Worm (Caenorhabditis elegans) whole organism, L4 larva: Measurements from ENCODE around the gene zip-9.

Source experiments
- F26F4.8 ChIP-seq: fragments of 200-800 bp; sonication (Bioruptor generic); conservative IDR thresholded peaks from 2 replicates; pipeline ENCODE4 v1.3.6; 2022; ENCODE audit warnings: missing genetic modification characterization, missing compliant biosample characterization
- R02D3.7 ChIP-seq: fragments of 150-350 bp; sonication (generic microtip); optimal IDR thresholded peaks from 3 replicates; lab custom pipeline; 2014; ENCODE audit warnings: missing biosample characterization, missing genetic modification characterization
- T26A8.4 ChIP-seq: fragments of 200-800 bp; sonication (Bioruptor generic); IDR thresholded peaks from 2 replicates; pipeline ENCODE4 v1.3.6; 2022; ENCODE audit warnings: missing genetic modification characterization, missing compliant biosample characterization
- Y48G9A.11 ChIP-seq: fragments of 200-800 bp; sonication (Bioruptor generic); IDR thresholded peaks from 2 replicates; pipeline ENCODE4 v1.3.6; 2022; ENCODE audit warnings: missing genetic modification reagents, missing genetic modification characterization, missing compliant biosample characterization
- Y75B8A.6 ChIP-seq: fragments of 200-800 bp; sonication (Bioruptor generic); IDR thresholded peaks from 2 replicates; pipeline ENCODE4 v1.3.6; 2022; ENCODE audit warnings: missing genetic modification reagents, missing genetic modification characterization, missing compliant biosample characterization
- ZK546.5 ChIP-seq, 2 experiments: sonication (generic microtip); optimal IDR thresholded peaks; 2 replicates each; lab custom pipeline; 2017; ENCODE audit warnings: missing biosample characterization in 2 of 2, missing genetic modification characterization in 2 of 2
- arid-1 ChIP-seq: fragments of 200-800 bp; sonication (Bioruptor generic); conservative IDR thresholded peaks from 2 replicates; pipeline ENCODE4 v1.3.6; 2022; ENCODE audit warnings: missing genetic modification reagents, missing genetic modification characterization, missing compliant biosample characterization
- attf-4 ChIP-seq: sonication (generic microtip); optimal IDR thresholded peaks from 3 replicates; lab custom pipeline; 2017; ENCODE audit warnings: missing biosample characterization, missing genetic modification characterization
- ceh-32 ChIP-seq: sonication (generic microtip); optimal IDR thresholded peaks from 2 replicates; lab custom pipeline; 2016; ENCODE audit warnings: mild to moderate bottlenecking, missing genetic modification characterization, missing compliant biosample characterization; ENCODE audit not compliant: poor library complexity
- ceh-44 ChIP-seq: fragments of 200-800 bp; sonication (Bioruptor generic); IDR thresholded peaks from 2 replicates; pipeline ENCODE4 v1.3.6; 2022; ENCODE audit warnings: missing genetic modification reagents, missing genetic modification characterization, missing compliant biosample characterization
- ceh-62 ChIP-seq: sonication (generic microtip); optimal IDR thresholded peaks from 2 replicates; lab custom pipeline; 2017; ENCODE audit warnings: missing biosample characterization, missing genetic modification characterization
- ceh-82 ChIP-seq: sonication (generic microtip); optimal IDR thresholded peaks from 2 replicates; lab custom pipeline; 2017; ENCODE audit warnings: missing biosample characterization, missing genetic modification characterization
- daf-12 ChIP-seq: fragments of 150-350 bp; optimal IDR thresholded peaks from 2 replicates; lab custom pipeline; 2014; ENCODE audit warnings: missing biosample characterization, missing genetic modification reagents, missing genetic modification characterization
- daf-16 ChIP-seq, 3 experiments: sonication (generic microtip); optimal IDR thresholded peaks; 2 replicates each; lab custom pipeline; 2016 to 2017; ENCODE audit warnings: missing genetic modification characterization in 3 of 3, missing genetic modification reagents in 3 of 3, mild to moderate bottlenecking in 2 of 3, missing compliant biosample characterization in 2 of 3, missing biosample characterization in 1 of 3, moderate library complexity in 1 of 3
- daf-19 ChIP-seq: fragments of 200-800 bp; sonication (Bioruptor generic); conservative IDR thresholded peaks from 2 replicates; pipeline ENCODE4 v1.3.6; 2022; ENCODE audit warnings: missing genetic modification characterization, missing compliant biosample characterization
- daf-8 ChIP-seq: fragments of 200-800 bp; sonication (Bioruptor generic); IDR thresholded peaks from 2 replicates; pipeline ENCODE4 v1.3.6; 2022; ENCODE audit warnings: missing genetic modification characterization, missing compliant biosample characterization
- dmd-6 ChIP-seq: fragments of 200-800 bp; sonication (Bioruptor generic); IDR thresholded peaks from 2 replicates; pipeline ENCODE4 v1.3.6; 2022; ENCODE audit warnings: missing genetic modification reagents, missing genetic modification characterization, missing compliant biosample characterization
- dve-1 ChIP-seq: sonication (generic microtip); optimal IDR thresholded peaks from 2 replicates; lab custom pipeline; 2017; ENCODE audit warnings: antibody characterized with exemption, mild to moderate bottlenecking, missing genetic modification characterization, missing compliant biosample characterization; ENCODE audit not compliant: insufficient read depth
- egl-27 ChIP-seq: sonication (generic microtip); optimal IDR thresholded peaks from 3 replicates; lab custom pipeline; 2017; ENCODE audit warnings: missing biosample characterization, missing genetic modification reagents, missing genetic modification characterization
- fkh-10 ChIP-seq: fragments of 150-350 bp; optimal IDR thresholded peaks from 2 replicates; lab custom pipeline; 2014; ENCODE audit warnings: missing biosample characterization, missing genetic modification reagents, missing genetic modification characterization
- gei-8 ChIP-seq: fragments of 200-800 bp; sonication (Bioruptor generic); optimal IDR thresholded peaks from 2 replicates; lab custom pipeline; 2018; ENCODE audit warnings: mild to moderate bottlenecking, missing genetic modification characterization, missing compliant biosample characterization
- hif-1 ChIP-seq, 2 experiments: sonication (generic microtip); optimal IDR thresholded peaks; 2 replicates each; lab custom pipeline; 2016 to 2017; ENCODE audit warnings: missing compliant biosample characterization in 2 of 2, missing genetic modification characterization in 2 of 2, missing genetic modification reagents in 2 of 2, missing genotype in 2 of 2, mild to moderate bottlenecking in 1 of 2
- hlh-30 ChIP-seq: sonication (generic microtip); optimal IDR thresholded peaks from 2 replicates; lab custom pipeline; 2017; ENCODE audit warnings: antibody characterized with exemption, mild to moderate bottlenecking, missing genetic modification characterization, missing compliant biosample characterization; ENCODE audit not compliant: insufficient read depth
- hmg-1.1 ChIP-seq: fragments of 200-800 bp; sonication (Bioruptor generic); IDR thresholded peaks from 2 replicates; pipeline ENCODE4 v1.3.6; 2022; ENCODE audit warnings: missing genetic modification reagents, missing genetic modification characterization, missing compliant biosample characterization
- jun-1 ChIP-seq: fragments of 150-350 bp; optimal IDR thresholded peaks from 2 replicates; lab custom pipeline; 2014; ENCODE audit warnings: missing biosample characterization, missing genetic modification reagents, missing genetic modification characterization
- lin-38 ChIP-seq: fragments of 200-800 bp; sonication (Bioruptor generic); IDR thresholded peaks from 2 replicates; pipeline ENCODE4 v1.3.6; 2022; ENCODE audit warnings: missing genetic modification reagents, missing genetic modification characterization, missing compliant biosample characterization
- lin-39 ChIP-seq: fragments of 150-350 bp; optimal IDR thresholded peaks from 2 replicates; lab custom pipeline; 2014; ENCODE audit warnings: missing biosample characterization, missing genetic modification reagents, missing genetic modification characterization
- lsy-2 ChIP-seq, 2 experiments: fragments of 150-350 bp in 1 of 2; sonication (generic microtip) in 1 of 2; optimal IDR thresholded peaks; 2 replicates each; lab custom pipeline; 2014 to 2017; ENCODE audit warnings: missing biosample characterization in 2 of 2, missing genetic modification characterization in 2 of 2
- mdt-29 ChIP-seq: fragments of 200-800 bp; sonication (Bioruptor generic); IDR thresholded peaks from 2 replicates; pipeline ENCODE4 v1.3.6; 2022; ENCODE audit warnings: missing genetic modification reagents, missing genetic modification characterization, missing compliant biosample characterization
- mep-1 ChIP-seq: fragments of 150-350 bp; sonication (generic microtip); optimal IDR thresholded peaks from 3 replicates; lab custom pipeline; 2014; ENCODE audit warnings: missing biosample characterization, missing genetic modification characterization
- nhr-102 ChIP-seq: sonication (generic microtip); optimal IDR thresholded peaks from 2 replicates; lab custom pipeline; 2016; ENCODE audit warnings: mild to moderate bottlenecking, missing genetic modification characterization, moderate library complexity, missing compliant biosample characterization
- nhr-11 ChIP-seq: fragments of 150-350 bp; optimal IDR thresholded peaks from 2 replicates; lab custom pipeline; 2014; ENCODE audit warnings: missing biosample characterization, missing genetic modification characterization
- nhr-111 ChIP-seq: fragments of 200-800 bp; sonication (Bioruptor generic); optimal IDR thresholded peaks from 2 replicates; lab custom pipeline; 2018; ENCODE audit warnings: mild to moderate bottlenecking, missing genetic modification characterization, missing compliant biosample characterization
- nhr-28 ChIP-seq: fragments of 150-350 bp; optimal IDR thresholded peaks from 2 replicates; lab custom pipeline; 2014; ENCODE audit warnings: missing biosample characterization, missing genetic modification characterization
- nhr-41 ChIP-seq: fragments of 200-800 bp; sonication (Bioruptor generic); IDR thresholded peaks from 2 replicates; pipeline ENCODE4 v1.3.6; 2022; ENCODE audit warnings: missing genetic modification reagents, missing genetic modification characterization, missing compliant biosample characterization
- nhr-42 ChIP-seq: fragments of 200-800 bp; sonication (Bioruptor generic); IDR thresholded peaks from 2 replicates; pipeline ENCODE4 v1.3.6; 2022; ENCODE audit warnings: missing genetic modification characterization, missing compliant biosample characterization
- pha-4 ChIP-seq, 2 experiments: fragments of 150-350 bp in 1 of 2; fragments of 200-800 bp in 1 of 2; sonication (Bioruptor generic) in 1 of 2; IDR thresholded peaks in 1 of 2; optimal IDR thresholded peaks in 1 of 2; 2 replicates each; pipeline versions ENCODE4 v1.3.6 to Lab custom; 2014 to 2022; ENCODE audit warnings: missing genetic modification characterization in 2 of 2, missing genetic modification reagents in 2 of 2, missing biosample characterization in 1 of 2, missing compliant biosample characterization in 1 of 2
- pqm-1 ChIP-seq: sonication (generic microtip); optimal IDR thresholded peaks from 2 replicates; lab custom pipeline; 2017; ENCODE audit warnings: missing biosample characterization, missing genetic modification characterization
- saeg-2 ChIP-seq: fragments of 200-800 bp; sonication (Bioruptor generic); IDR thresholded peaks from 2 replicates; pipeline ENCODE4 v1.3.6; 2022; ENCODE audit warnings: missing genetic modification reagents, missing genetic modification characterization, missing compliant biosample characterization
- sdz-12 ChIP-seq: fragments of 200-800 bp; sonication (Bioruptor generic); optimal IDR thresholded peaks from 2 replicates; lab custom pipeline; 2018; ENCODE audit warnings: mild to moderate bottlenecking, missing genetic modification characterization, missing compliant biosample characterization
- snpc-1.2 ChIP-seq: fragments of 200-800 bp; sonication (Bioruptor generic); IDR thresholded peaks from 2 replicates; pipeline ENCODE4 v1.3.6; 2022; ENCODE audit warnings: missing genetic modification reagents, missing genetic modification characterization, missing compliant biosample characterization
- snpc-4 ChIP-seq: fragments of 150-350 bp; optimal IDR thresholded peaks from 2 replicates; lab custom pipeline; 2014; ENCODE audit warnings: missing biosample characterization, missing genetic modification characterization
- unc-130 ChIP-seq: sonication (generic microtip); optimal IDR thresholded peaks from 2 replicates; lab custom pipeline; 2016; ENCODE audit warnings: missing genetic modification reagents, missing genetic modification characterization, missing compliant biosample characterization
- unc-62 ChIP-seq, 3 experiments: fragments of 150-350 bp in 1 of 3; sonication (generic microtip); optimal IDR thresholded peaks in 2 of 3; peaks in 1 of 3; 1 replicate in 1 of 3; 2 replicates in 2 of 3; lab custom pipeline; 2014 to 2017; ENCODE audit warnings: missing biosample characterization in 3 of 3, missing genetic modification characterization in 3 of 3, missing genetic modification reagents in 3 of 3, missing genotype in 1 of 3
- vab-7 ChIP-seq: fragments of 200-800 bp; sonication (Bioruptor generic); IDR thresholded peaks from 2 replicates; pipeline ENCODE4 v1.3.6; 2022; ENCODE audit warnings: missing genetic modification reagents, missing genetic modification characterization, missing compliant biosample characterization
- zag-1 ChIP-seq: fragments of 150-350 bp; optimal IDR thresholded peaks from 2 replicates; lab custom pipeline; 2014; ENCODE audit warnings: missing biosample characterization, missing genetic modification characterization
- zip-11 ChIP-seq: fragments of 200-800 bp; sonication (Bioruptor generic); IDR thresholded peaks from 2 replicates; pipeline ENCODE4 v1.3.6; 2022; ENCODE audit warnings: missing genetic modification characterization, missing compliant biosample characterization
- ztf-11 ChIP-seq: fragments of 150-350 bp; optimal IDR thresholded peaks from 2 replicates; lab custom pipeline; 2014; ENCODE audit warnings: missing biosample characterization, missing genetic modification characterization
- ztf-7 ChIP-seq: fragments of 150-350 bp; optimal IDR thresholded peaks from 2 replicates; lab custom pipeline; 2014; ENCODE audit warnings: missing biosample characterization, missing genetic modification characterization

The zip-9 gene

ce11 chrV:10897172-10897571 is 45.1 kb upstream of the zip-9 start (continued):
- TF ChIP-seq zip-11 (GFP tag; lab: Robert Waterston, UW) (0 out of 2 replicates have a peak, but pooled peaks have one; percentile 12), arid-1 (GFP tag; lab: Robert Waterston, UW) (peak; percentile 96), nhr-11 (tag; lab: Kevin White, UChicago) (peak; percentile 98), Y48G9A.11 (GFP tag; lab: Robert Waterston, UW) (peak; percentile 93), nhr-102 (tag; lab: Kevin White, UChicago) (peak; percentile 98), mdt-29 (GFP tag; lab: Robert Waterston, UW) (peak; percentile 97), unc-62 (GFP tag; optimal IDR thresholded peaks at IDR 0.05 in 1 of 2; lab: Kevin White, UChicago) (peak in 1 of 2 experiments; percentile 99), unc-62 (tag; optimal IDR thresholded peaks at IDR 0.05; lab: Kevin White, UChicago) (peak; percentile 80), nhr-42 (peak; percentile 97), lin-39 (no peak), ztf-7 (tag; lab: Kevin White, UChicago) (peak; percentile 92), daf-12 (no peak), dmd-6 (GFP tag; lab: Robert Waterston, UW) (peak; percentile 99), vab-7 (GFP tag; lab: Robert Waterston, UW) (peak; percentile 88), ceh-44 (GFP tag; lab: Robert Waterston, UW) (peak; percentile 88), hmg-1.1 (GFP tag; lab: Robert Waterston, UW) (peak; percentile 95), fkh-10 (GFP tag; lab: Kevin White, UChicago) (peak; percentile 95), ztf-11 (peak; percentile 22), snpc-4 (peak; percentile 8), hif-1 (tag; optimal IDR thresholded peaks at IDR 0.05; lab: Kevin White, UChicago) (peak; percentile 67 to 94), daf-16 (GFP tag; optimal IDR thresholded peaks at IDR 0.05; lab: Kevin White, UChicago) (peak; percentile 93 to 95), daf-16 (tag; optimal IDR thresholded peaks at IDR 0.05; lab: Kevin White, UChicago) (peak; percentile 81), attf-4 (peak; percentile 39), sdz-12 (GFP tag; lab: Kevin White, UChicago) (peak; percentile 93), ceh-62 (tag; lab: Kevin White, UChicago) (no peak), ceh-32 (peak; percentile 87), ceh-82 (tag; lab: Kevin White, UChicago) (no peak), daf-19 (GFP tag; lab: Robert Waterston, UW) (peak; percentile 88; the same call in 1 of the 2 replicates), R02D3.7 (tag; lab: Kevin White, UChicago) (peak; percentile 1), T26A8.4 (GFP tag; lab: Robert Waterston, UW) (peak; percentile 98), nhr-111 (GFP tag; lab: Kevin White, UChicago) (no peak), saeg-2 (GFP tag; lab: Robert Waterston, UW) (peak; percentile 98), dve-1 (tag; lab: Kevin White, UChicago) (peak; percentile 99), mep-1 (tag; lab: Kevin White, UChicago) (peak; percentile 99), Y75B8A.6 (GFP tag; lab: Robert Waterston, UW) (peak; percentile 98), pha-4 (GFP tag; IDR thresholded peaks at IDR 0.05; lab: Robert Waterston, UW) (peak; percentile 98), pha-4 (tag; optimal IDR thresholded peaks at IDR 0.05; lab: Kevin White, UChicago) (peak; percentile 99), F26F4.8 (GFP tag; lab: Robert Waterston, UW) (no peak), pqm-1 (tag; lab: Kevin White, UChicago) (peak; percentile 87), zag-1 (peak; percentile 84), ZK546.5 (tag; optimal IDR thresholded peaks at IDR 0.05; lab: Kevin White, UChicago) (peak; percentile 97 to 100), jun-1 (peak; percentile 93), nhr-41 (GFP tag; lab: Robert Waterston, UW) (peak; percentile 97), hlh-30 (peak; percentile 94), unc-130 (GFP tag; lab: Kevin White, UChicago) (peak; percentile 97), gei-8 (GFP tag; lab: Kevin White, UChicago) (peak; percentile 49), daf-8 (GFP tag; lab: Robert Waterston, UW) (no peak), egl-27 (peak; percentile 12), snpc-1.2 (GFP tag; lab: Robert Waterston, UW) (no peak; the same call in 1 of the 2 replicates), lsy-2 (tag; optimal IDR thresholded peaks at IDR 0.05; lab: Kevin White, UChicago) (peak; percentile 93 to 98), lin-38 (GFP tag; lab: Robert Waterston, UW) (peak; percentile 98), nhr-28 (tag; lab: Kevin White, UChicago) (peak; percentile 97)
